Worm (Caenorhabditis elegans) whole organism, L4 larva: ENCODE results near the gene srsx-28.

Experiments used
- D1046.2 ChIP-seq: fragments of 200-800 bp; sonication (Bioruptor generic); IDR thresholded peaks from 2 replicates; pipeline ENCODE4 v1.3.6; 2022; ENCODE audit warnings: missing genetic modification characterization, missing compliant biosample characterization
- F26F4.8 ChIP-seq: fragments of 200-800 bp; sonication (Bioruptor generic); conservative IDR thresholded peaks from 2 replicates; pipeline ENCODE4 v1.3.6; 2022; ENCODE audit warnings: missing genetic modification characterization, missing compliant biosample characterization
- F44E2.7 ChIP-seq: fragments of 200-800 bp; sonication (Bioruptor generic); IDR thresholded peaks from 2 replicates; pipeline ENCODE4 v2.1.2; 2022; ENCODE audit warnings: missing genetic modification characterization, missing compliant biosample characterization
- R02D3.7 ChIP-seq: fragments of 150-350 bp; sonication (generic microtip); optimal IDR thresholded peaks from 3 replicates; lab custom pipeline; 2014; ENCODE audit warnings: missing biosample characterization, missing genetic modification characterization
- T20F7.1 ChIP-seq: fragments of 200-800 bp; sonication (Bioruptor generic); optimal IDR thresholded peaks from 2 replicates; lab custom pipeline; 2018; ENCODE audit warnings: mild to moderate bottlenecking, missing genetic modification characterization, missing compliant biosample characterization
- Y105C5A.15 ChIP-seq: fragments of 200-800 bp; sonication (Bioruptor generic); IDR thresholded peaks from 2 replicates; pipeline ENCODE4 v1.3.6; 2022; ENCODE audit warnings: missing genetic modification characterization, missing compliant biosample characterization
- Y5F2A.4 ChIP-seq: fragments of 200-800 bp; sonication (Bioruptor generic); optimal IDR thresholded peaks from 2 replicates; lab custom pipeline; 2018; ENCODE audit warnings: mild to moderate bottlenecking, missing genetic modification characterization, missing compliant biosample characterization
- arid-1 ChIP-seq: fragments of 200-800 bp; sonication (Bioruptor generic); conservative IDR thresholded peaks from 2 replicates; pipeline ENCODE4 v1.3.6; 2022; ENCODE audit warnings: missing genetic modification reagents, missing genetic modification characterization, missing compliant biosample characterization
- attf-4 ChIP-seq: sonication (generic microtip); optimal IDR thresholded peaks from 3 replicates; lab custom pipeline; 2017; ENCODE audit warnings: missing biosample characterization, missing genetic modification characterization
- ceh-32 ChIP-seq: sonication (generic microtip); optimal IDR thresholded peaks from 2 replicates; lab custom pipeline; 2016; ENCODE audit warnings: mild to moderate bottlenecking, missing genetic modification characterization, missing compliant biosample characterization; ENCODE audit not compliant: poor library complexity
- ceh-44 ChIP-seq: fragments of 200-800 bp; sonication (Bioruptor generic); IDR thresholded peaks from 2 replicates; pipeline ENCODE4 v1.3.6; 2022; ENCODE audit warnings: missing genetic modification reagents, missing genetic modification characterization, missing compliant biosample characterization
- ceh-62 ChIP-seq: sonication (generic microtip); optimal IDR thresholded peaks from 2 replicates; lab custom pipeline; 2017; ENCODE audit warnings: missing biosample characterization, missing genetic modification characterization
- ceh-82 ChIP-seq: sonication (generic microtip); optimal IDR thresholded peaks from 2 replicates; lab custom pipeline; 2017; ENCODE audit warnings: missing biosample characterization, missing genetic modification characterization
- ces-1 ChIP-seq: fragments of 150-350 bp; sonication (generic microtip); optimal IDR thresholded peaks from 4 replicates; lab custom pipeline; 2014; ENCODE audit warnings: missing biosample characterization, missing genetic modification reagents, missing genetic modification characterization
- ctbp-1 ChIP-seq: fragments of 200-800 bp; sonication (Bioruptor generic); IDR thresholded peaks from 2 replicates; pipeline ENCODE4 v1.3.6; 2022; ENCODE audit warnings: missing genetic modification reagents, missing genetic modification characterization, missing compliant biosample characterization
- daf-12 ChIP-seq: fragments of 150-350 bp; optimal IDR thresholded peaks from 2 replicates; lab custom pipeline; 2014; ENCODE audit warnings: missing biosample characterization, missing genetic modification reagents, missing genetic modification characterization
- dmd-8 ChIP-seq: fragments of 200-800 bp; sonication (Bioruptor generic); IDR thresholded peaks from 2 replicates; pipeline ENCODE4 v1.3.6; 2022; ENCODE audit warnings: missing genetic modification characterization, missing compliant biosample characterization
- duxl-1 ChIP-seq: sonication (generic microtip); optimal IDR thresholded peaks from 2 replicates; lab custom pipeline; 2016; ENCODE audit warnings: mild to moderate bottlenecking, missing genetic modification characterization, moderate library complexity, missing compliant biosample characterization; ENCODE audit not compliant: poor library complexity
- gei-8 ChIP-seq: fragments of 200-800 bp; sonication (Bioruptor generic); optimal IDR thresholded peaks from 2 replicates; lab custom pipeline; 2018; ENCODE audit warnings: mild to moderate bottlenecking, missing genetic modification characterization, missing compliant biosample characterization
- hlh-30 ChIP-seq: sonication (generic microtip); optimal IDR thresholded peaks from 2 replicates; lab custom pipeline; 2017; ENCODE audit warnings: antibody characterized with exemption, mild to moderate bottlenecking, missing genetic modification characterization, missing compliant biosample characterization; ENCODE audit not compliant: insufficient read depth
- hmg-1.1 ChIP-seq: fragments of 200-800 bp; sonication (Bioruptor generic); IDR thresholded peaks from 2 replicates; pipeline ENCODE4 v1.3.6; 2022; ENCODE audit warnings: missing genetic modification reagents, missing genetic modification characterization, missing compliant biosample characterization
- jun-1 ChIP-seq: fragments of 150-350 bp; optimal IDR thresholded peaks from 2 replicates; lab custom pipeline; 2014; ENCODE audit warnings: missing biosample characterization, missing genetic modification reagents, missing genetic modification characterization
- lim-7 ChIP-seq: fragments of 200-800 bp; sonication (Bioruptor generic); IDR thresholded peaks from 2 replicates; pipeline ENCODE4 v1.3.6; 2022; ENCODE audit warnings: missing genetic modification characterization, missing compliant biosample characterization
- lin-1 ChIP-seq: fragments of 200-800 bp; sonication (Bioruptor generic); IDR thresholded peaks from 2 replicates; pipeline ENCODE4 v1.3.6; 2022; ENCODE audit warnings: missing genetic modification reagents, missing genetic modification characterization, missing compliant biosample characterization
- lin-13 ChIP-seq: fragments of 150-350 bp; optimal IDR thresholded peaks from 2 replicates; lab custom pipeline; 2014; ENCODE audit warnings: missing biosample characterization, missing genetic modification reagents, missing genetic modification characterization
- lin-39 ChIP-seq: fragments of 150-350 bp; optimal IDR thresholded peaks from 2 replicates; lab custom pipeline; 2014; ENCODE audit warnings: missing biosample characterization, missing genetic modification reagents, missing genetic modification characterization
- lir-3 ChIP-seq: sonication (generic microtip); optimal IDR thresholded peaks from 2 replicates; lab custom pipeline; 2016; ENCODE audit warnings: mild to moderate bottlenecking, missing genetic modification characterization, missing compliant biosample characterization
- lsy-2 ChIP-seq, 2 experiments: fragments of 150-350 bp in 1 of 2; sonication (generic microtip) in 1 of 2; optimal IDR thresholded peaks; 2 replicates each; lab custom pipeline; 2014 to 2017; ENCODE audit warnings: missing biosample characterization in 2 of 2, missing genetic modification characterization in 2 of 2
- madf-5 ChIP-seq, 2 experiments: fragments of 200-800 bp; sonication (Bioruptor generic); IDR thresholded peaks; 2 replicates each; pipeline ENCODE4 v1.3.6; 2022; ENCODE audit warnings: missing compliant biosample characterization in 2 of 2, missing genetic modification characterization in 2 of 2
- mdl-1 ChIP-seq, 2 experiments: fragments of 150-350 bp in 1 of 2; sonication (generic microtip) in 1 of 2; optimal IDR thresholded peaks; 2 replicates each; lab custom pipeline; 2014 to 2017; ENCODE audit warnings: missing biosample characterization in 2 of 2, missing genetic modification characterization in 2 of 2
- mdt-29 ChIP-seq: fragments of 200-800 bp; sonication (Bioruptor generic); IDR thresholded peaks from 2 replicates; pipeline ENCODE4 v1.3.6; 2022; ENCODE audit warnings: missing genetic modification reagents, missing genetic modification characterization, missing compliant biosample characterization
- mep-1 ChIP-seq: fragments of 150-350 bp; sonication (generic microtip); optimal IDR thresholded peaks from 3 replicates; lab custom pipeline; 2014; ENCODE audit warnings: missing biosample characterization, missing genetic modification characterization
- mes-2 ChIP-seq: sonication (generic microtip); optimal IDR thresholded peaks from 2 replicates; lab custom pipeline; 2016; ENCODE audit warnings: missing genotype, mild to moderate bottlenecking, missing genetic modification characterization, missing compliant biosample characterization; ENCODE audit not compliant: poor library complexity, severe bottlenecking
- nhr-102 ChIP-seq: sonication (generic microtip); optimal IDR thresholded peaks from 2 replicates; lab custom pipeline; 2016; ENCODE audit warnings: mild to moderate bottlenecking, missing genetic modification characterization, moderate library complexity, missing compliant biosample characterization
- nhr-11 ChIP-seq: fragments of 150-350 bp; optimal IDR thresholded peaks from 2 replicates; lab custom pipeline; 2014; ENCODE audit warnings: missing biosample characterization, missing genetic modification characterization
- nhr-25 ChIP-seq: sonication (generic microtip); optimal IDR thresholded peaks from 2 replicates; lab custom pipeline; 2017; ENCODE audit warnings: missing genetic modification characterization, mild to moderate bottlenecking, missing compliant biosample characterization, antibody characterized with exemption, moderate library complexity, borderline replicate concordance; ENCODE audit not compliant: insufficient read depth
- nhr-28 ChIP-seq: fragments of 150-350 bp; optimal IDR thresholded peaks from 2 replicates; lab custom pipeline; 2014; ENCODE audit warnings: missing biosample characterization, missing genetic modification characterization
- nhr-48 ChIP-seq: sonication (generic microtip); optimal IDR thresholded peaks from 2 replicates; lab custom pipeline; 2016; ENCODE audit warnings: mild to moderate bottlenecking, missing genetic modification characterization, missing compliant biosample characterization
- pha-4 ChIP-seq, 2 experiments: fragments of 150-350 bp in 1 of 2; fragments of 200-800 bp in 1 of 2; sonication (Bioruptor generic) in 1 of 2; IDR thresholded peaks in 1 of 2; optimal IDR thresholded peaks in 1 of 2; 2 replicates each; pipeline versions ENCODE4 v1.3.6 to Lab custom; 2014 to 2022; ENCODE audit warnings: missing genetic modification characterization in 2 of 2, missing genetic modification reagents in 2 of 2, missing biosample characterization in 1 of 2, missing compliant biosample characterization in 1 of 2
- php-3 ChIP-seq: fragments of 200-800 bp; sonication (Bioruptor generic); IDR thresholded peaks from 2 replicates; pipeline ENCODE4 v1.3.6; 2022; ENCODE audit warnings: missing genetic modification reagents, missing genetic modification characterization, missing compliant biosample characterization
- pqm-1 ChIP-seq: sonication (generic microtip); optimal IDR thresholded peaks from 2 replicates; lab custom pipeline; 2017; ENCODE audit warnings: missing biosample characterization, missing genetic modification characterization
- saeg-2 ChIP-seq: fragments of 200-800 bp; sonication (Bioruptor generic); IDR thresholded peaks from 2 replicates; pipeline ENCODE4 v1.3.6; 2022; ENCODE audit warnings: missing genetic modification reagents, missing genetic modification characterization, missing compliant biosample characterization
- set-16 ChIP-seq: fragments of 200-800 bp; sonication (Bioruptor generic); IDR thresholded peaks from 2 replicates; pipeline ENCODE4 v1.3.6; 2022; ENCODE audit warnings: missing genetic modification reagents, missing genetic modification characterization, missing compliant biosample characterization
- skn-1 ChIP-seq: fragments of 150-350 bp; optimal IDR thresholded peaks from 2 replicates; lab custom pipeline; 2014; ENCODE audit warnings: missing biosample characterization, missing genetic modification characterization
- snpc-1.2 ChIP-seq: fragments of 200-800 bp; sonication (Bioruptor generic); IDR thresholded peaks from 2 replicates; pipeline ENCODE4 v1.3.6; 2022; ENCODE audit warnings: missing genetic modification reagents, missing genetic modification characterization, missing compliant biosample characterization
- snpc-4 ChIP-seq: fragments of 150-350 bp; optimal IDR thresholded peaks from 2 replicates; lab custom pipeline; 2014; ENCODE audit warnings: missing biosample characterization, missing genetic modification characterization
- unc-130 ChIP-seq: sonication (generic microtip); optimal IDR thresholded peaks from 2 replicates; lab custom pipeline; 2016; ENCODE audit warnings: missing genetic modification reagents, missing genetic modification characterization, missing compliant biosample characterization
- unc-39 ChIP-seq: sonication (generic microtip); optimal IDR thresholded peaks from 2 replicates; lab custom pipeline; 2017; ENCODE audit warnings: missing biosample characterization, missing genetic modification characterization
- zfp-2 ChIP-seq: sonication (generic microtip); optimal IDR thresholded peaks from 2 replicates; lab custom pipeline; 2016; ENCODE audit warnings: mild to moderate bottlenecking, missing genetic modification characterization, missing compliant biosample characterization
- zfp-3 ChIP-seq: fragments of 200-800 bp; sonication (Bioruptor generic); conservative IDR thresholded peaks from 2 replicates; pipeline ENCODE4 v1.3.6; 2022; ENCODE audit warnings: missing genetic modification reagents, missing genetic modification characterization, missing compliant biosample characterization
- zip-11 ChIP-seq: fragments of 200-800 bp; sonication (Bioruptor generic); IDR thresholded peaks from 2 replicates; pipeline ENCODE4 v1.3.6; 2022; ENCODE audit warnings: missing genetic modification characterization, missing compliant biosample characterization

srsx-28 gene

DNA sequence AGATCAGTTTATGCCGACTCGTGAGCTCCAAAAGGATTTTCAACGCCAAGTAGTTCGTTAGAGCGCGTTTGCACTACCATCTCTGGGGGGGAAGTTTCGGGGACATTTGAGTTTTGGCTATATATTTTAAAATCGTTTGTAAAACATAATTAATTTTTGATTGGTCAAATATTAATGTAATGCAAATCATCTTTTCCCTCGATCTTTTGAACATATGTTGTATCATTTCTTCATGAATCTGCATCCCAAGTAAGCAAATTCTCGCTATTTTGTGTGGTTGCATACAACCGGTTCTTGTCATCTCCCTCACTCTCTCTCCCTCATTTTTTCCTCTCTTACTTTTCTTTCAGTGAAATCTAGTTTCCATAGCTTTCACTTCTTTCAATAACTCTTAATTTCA is 25.8 kb downstream of the srsx-28 start (continued):
- TF ChIP-seq lin-39 (no peak), Y105C5A.15 (GFP tag; lab: Robert Waterston, UW) (no peak), T20F7.1 (GFP tag; lab: Kevin White, UChicago) (peak; percentile 51), zfp-2 (tag; lab: Kevin White, UChicago) (no peak), lim-7 (no peak), snpc-4 (tag; lab: Kevin White, UChicago) (no peak), nhr-25 (tag; lab: Kevin White, UChicago) (no peak), ceh-32 (tag; lab: Kevin White, UChicago) (no peak), php-3 (GFP tag; lab: Robert Waterston, UW) (no peak), nhr-11 (tag; lab: Kevin White, UChicago) (peak; percentile 33), gei-8 (no peak), pha-4 (GFP tag; IDR thresholded peaks at IDR 0.05; lab: Robert Waterston, UW) (no peak), pha-4 (tag; optimal IDR thresholded peaks at IDR 0.05; lab: Kevin White, UChicago) (no peak), nhr-28 (tag; lab: Kevin White, UChicago) (peak; percentile 40), lin-1 (GFP tag; lab: Robert Waterston, UW) (no peak), mes-2 (tag; lab: Kevin White, UChicago) (peak; percentile 38), snpc-1.2 (GFP tag; lab: Robert Waterston, UW) (no peak), nhr-48 (tag; lab: Kevin White, UChicago) (no peak), ces-1 (no peak), zip-11 (GFP tag; lab: Robert Waterston, UW) (no peak), mdt-29 (no peak), jun-1 (tag; lab: Kevin White, UChicago) (no peak), mdl-1 (tag; optimal IDR thresholded peaks at IDR 0.05; lab: Kevin White, UChicago) (peak in 1 of 2 experiments; percentile 17), unc-39 (tag; lab: Kevin White, UChicago) (no peak), unc-130 (GFP tag; lab: Kevin White, UChicago) (peak; percentile 17), ceh-82 (tag; lab: Kevin White, UChicago) (no peak), Y5F2A.4 (no peak), attf-4 (tag; lab: Kevin White, UChicago) (no peak), lin-13 (no peak), hlh-30 (peak; percentile 64), lsy-2 (tag; optimal IDR thresholded peaks at IDR 0.05; lab: Kevin White, UChicago) (peak in 1 of 2 experiments; percentile 64), pqm-1 (tag; lab: Kevin White, UChicago) (no peak), F26F4.8 (no peak), mep-1 (tag; lab: Kevin White, UChicago) (peak; percentile 63), arid-1 (GFP tag; lab: Robert Waterston, UW) (no peak), dmd-8 (GFP tag; lab: Robert Waterston, UW) (no peak), set-16 (no peak), skn-1 (tag; lab: Kevin White, UChicago) (no peak), nhr-102 (no peak), D1046.2 (no peak), ceh-62 (no peak), daf-12 (tag; lab: Kevin White, UChicago) (no peak), saeg-2 (GFP tag; lab: Robert Waterston, UW) (no peak), hmg-1.1 (GFP tag; lab: Robert Waterston, UW) (no peak; the same call in 1 of the 2 replicates), R02D3.7 (no peak), madf-5 (GFP tag; IDR thresholded peaks at IDR 0.05; lab: Robert Waterston, UW) (no peak), zfp-3 (GFP tag; lab: Robert Waterston, UW) (no peak), F44E2.7 (GFP tag; lab: Robert Waterston, UW) (no peak), duxl-1 (no peak), ceh-44 (GFP tag; lab: Robert Waterston, UW) (no peak), ctbp-1 (GFP tag; lab: Robert Waterston, UW) (0 out of 2 replicates have a peak, but pooled peaks have one; percentile 22), lir-3 (tag; lab: Kevin White, UChicago) (no peak)
